Worm (Caenorhabditis elegans) whole organism, L4 larva: ENCODE results near the gene F43C11.12.

Source experiments
- F10B5.3 ChIP-seq: sonication (generic microtip); optimal IDR thresholded peaks from 2 replicates; lab custom pipeline; 2016; ENCODE audit warnings: mild to moderate bottlenecking, missing genetic modification characterization, missing compliant biosample characterization
- F37D6.2 ChIP-seq: sonication (generic microtip); optimal IDR thresholded peaks from 2 replicates; lab custom pipeline; 2016; ENCODE audit warnings: mild to moderate bottlenecking, missing genetic modification characterization, missing compliant biosample characterization
- R02D3.7 ChIP-seq: fragments of 150-350 bp; sonication (generic microtip); optimal IDR thresholded peaks from 3 replicates; lab custom pipeline; 2014; ENCODE audit warnings: missing biosample characterization, missing genetic modification characterization
- ZK546.5 ChIP-seq, 2 experiments: sonication (generic microtip); optimal IDR thresholded peaks; 2 replicates each; lab custom pipeline; 2017; ENCODE audit warnings: missing biosample characterization in 2 of 2, missing genetic modification characterization in 2 of 2
- aha-1 ChIP-seq: fragments of 150-350 bp; peaks from one replicate; lab custom pipeline; 2014; ENCODE audit warnings: missing biosample characterization, missing genetic modification characterization
- aly-2 ChIP-seq: sonication (generic microtip); optimal IDR thresholded peaks from 2 replicates; lab custom pipeline; 2018; ENCODE audit warnings: missing biosample characterization, missing genetic modification characterization
- ceh-20 ChIP-seq: fragments of 200-800 bp; sonication (Bioruptor generic); IDR thresholded peaks from 2 replicates; pipeline ENCODE4 v1.3.6; 2022; ENCODE audit warnings: missing genetic modification reagents, missing genetic modification characterization, missing compliant biosample characterization
- ceh-32 ChIP-seq: sonication (generic microtip); optimal IDR thresholded peaks from 2 replicates; lab custom pipeline; 2016; ENCODE audit warnings: mild to moderate bottlenecking, missing genetic modification characterization, missing compliant biosample characterization; ENCODE audit not compliant: poor library complexity
- ces-1 ChIP-seq: fragments of 150-350 bp; sonication (generic microtip); optimal IDR thresholded peaks from 4 replicates; lab custom pipeline; 2014; ENCODE audit warnings: missing biosample characterization, missing genetic modification reagents, missing genetic modification characterization
- ctbp-1 ChIP-seq: fragments of 200-800 bp; sonication (Bioruptor generic); IDR thresholded peaks from 2 replicates; pipeline ENCODE4 v1.3.6; 2022; ENCODE audit warnings: missing genetic modification reagents, missing genetic modification characterization, missing compliant biosample characterization
- daf-12 ChIP-seq: fragments of 150-350 bp; optimal IDR thresholded peaks from 2 replicates; lab custom pipeline; 2014; ENCODE audit warnings: missing biosample characterization, missing genetic modification reagents, missing genetic modification characterization
- daf-16 ChIP-seq, 3 experiments: sonication (generic microtip); optimal IDR thresholded peaks; 2 replicates each; lab custom pipeline; 2016 to 2017; ENCODE audit warnings: missing genetic modification characterization in 3 of 3, missing genetic modification reagents in 3 of 3, mild to moderate bottlenecking in 2 of 3, missing compliant biosample characterization in 2 of 3, missing biosample characterization in 1 of 3, moderate library complexity in 1 of 3
- dmd-6 ChIP-seq: fragments of 200-800 bp; sonication (Bioruptor generic); IDR thresholded peaks from 2 replicates; pipeline ENCODE4 v1.3.6; 2022; ENCODE audit warnings: missing genetic modification reagents, missing genetic modification characterization, missing compliant biosample characterization
- dve-1 ChIP-seq: sonication (generic microtip); optimal IDR thresholded peaks from 2 replicates; lab custom pipeline; 2017; ENCODE audit warnings: antibody characterized with exemption, mild to moderate bottlenecking, missing genetic modification characterization, missing compliant biosample characterization; ENCODE audit not compliant: insufficient read depth
- egl-27 ChIP-seq: sonication (generic microtip); optimal IDR thresholded peaks from 3 replicates; lab custom pipeline; 2017; ENCODE audit warnings: missing biosample characterization, missing genetic modification reagents, missing genetic modification characterization
- gei-8 ChIP-seq: fragments of 200-800 bp; sonication (Bioruptor generic); optimal IDR thresholded peaks from 2 replicates; lab custom pipeline; 2018; ENCODE audit warnings: mild to moderate bottlenecking, missing genetic modification characterization, missing compliant biosample characterization
- hif-1 ChIP-seq, 2 experiments: sonication (generic microtip); optimal IDR thresholded peaks; 2 replicates each; lab custom pipeline; 2016 to 2017; ENCODE audit warnings: missing compliant biosample characterization in 2 of 2, missing genetic modification characterization in 2 of 2, missing genetic modification reagents in 2 of 2, missing genotype in 2 of 2, mild to moderate bottlenecking in 1 of 2
- hlh-11 ChIP-seq: fragments of 200-800 bp; sonication (Bioruptor generic); optimal IDR thresholded peaks from 2 replicates; lab custom pipeline; 2018; ENCODE audit warnings: mild to moderate bottlenecking, missing genetic modification characterization, missing compliant biosample characterization
- hlh-30 ChIP-seq: sonication (generic microtip); optimal IDR thresholded peaks from 2 replicates; lab custom pipeline; 2017; ENCODE audit warnings: antibody characterized with exemption, mild to moderate bottlenecking, missing genetic modification characterization, missing compliant biosample characterization; ENCODE audit not compliant: insufficient read depth
- hmg-1.1 ChIP-seq: fragments of 200-800 bp; sonication (Bioruptor generic); IDR thresholded peaks from 2 replicates; pipeline ENCODE4 v1.3.6; 2022; ENCODE audit warnings: missing genetic modification reagents, missing genetic modification characterization, missing compliant biosample characterization
- lin-38 ChIP-seq: fragments of 200-800 bp; sonication (Bioruptor generic); IDR thresholded peaks from 2 replicates; pipeline ENCODE4 v1.3.6; 2022; ENCODE audit warnings: missing genetic modification reagents, missing genetic modification characterization, missing compliant biosample characterization
- lsy-2 ChIP-seq, 2 experiments: fragments of 150-350 bp in 1 of 2; sonication (generic microtip) in 1 of 2; optimal IDR thresholded peaks; 2 replicates each; lab custom pipeline; 2014 to 2017; ENCODE audit warnings: missing biosample characterization in 2 of 2, missing genetic modification characterization in 2 of 2
- madf-9 ChIP-seq: fragments of 200-800 bp; sonication (Bioruptor generic); conservative IDR thresholded peaks from 2 replicates; pipeline ENCODE4 v1.3.6; 2022; ENCODE audit warnings: missing genetic modification reagents, missing genetic modification characterization, missing compliant biosample characterization
- mdl-1 ChIP-seq, 2 experiments: fragments of 150-350 bp in 1 of 2; sonication (generic microtip) in 1 of 2; optimal IDR thresholded peaks; 2 replicates each; lab custom pipeline; 2014 to 2017; ENCODE audit warnings: missing biosample characterization in 2 of 2, missing genetic modification characterization in 2 of 2
- mdt-29 ChIP-seq: fragments of 200-800 bp; sonication (Bioruptor generic); IDR thresholded peaks from 2 replicates; pipeline ENCODE4 v1.3.6; 2022; ENCODE audit warnings: missing genetic modification reagents, missing genetic modification characterization, missing compliant biosample characterization
- mep-1 ChIP-seq: fragments of 150-350 bp; sonication (generic microtip); optimal IDR thresholded peaks from 3 replicates; lab custom pipeline; 2014; ENCODE audit warnings: missing biosample characterization, missing genetic modification characterization
- mes-2 ChIP-seq: sonication (generic microtip); optimal IDR thresholded peaks from 2 replicates; lab custom pipeline; 2016; ENCODE audit warnings: missing genotype, mild to moderate bottlenecking, missing genetic modification characterization, missing compliant biosample characterization; ENCODE audit not compliant: poor library complexity, severe bottlenecking
- nhr-111 ChIP-seq: fragments of 200-800 bp; sonication (Bioruptor generic); optimal IDR thresholded peaks from 2 replicates; lab custom pipeline; 2018; ENCODE audit warnings: mild to moderate bottlenecking, missing genetic modification characterization, missing compliant biosample characterization
- nhr-28 ChIP-seq: fragments of 150-350 bp; optimal IDR thresholded peaks from 2 replicates; lab custom pipeline; 2014; ENCODE audit warnings: missing biosample characterization, missing genetic modification characterization
- nhr-76 ChIP-seq: fragments of 150-350 bp; optimal IDR thresholded peaks from 2 replicates; lab custom pipeline; 2014; ENCODE audit warnings: missing biosample characterization, missing genetic modification characterization
- nhr-77 ChIP-seq: fragments of 150-350 bp; optimal IDR thresholded peaks from 2 replicates; lab custom pipeline; 2014; ENCODE audit warnings: missing biosample characterization, missing genetic modification characterization
- php-3 ChIP-seq: fragments of 200-800 bp; sonication (Bioruptor generic); IDR thresholded peaks from 2 replicates; pipeline ENCODE4 v1.3.6; 2022; ENCODE audit warnings: missing genetic modification reagents, missing genetic modification characterization, missing compliant biosample characterization
- pqm-1 ChIP-seq: sonication (generic microtip); optimal IDR thresholded peaks from 2 replicates; lab custom pipeline; 2017; ENCODE audit warnings: missing biosample characterization, missing genetic modification characterization
- sdz-12 ChIP-seq: fragments of 200-800 bp; sonication (Bioruptor generic); optimal IDR thresholded peaks from 2 replicates; lab custom pipeline; 2018; ENCODE audit warnings: mild to moderate bottlenecking, missing genetic modification characterization, missing compliant biosample characterization
- set-16 ChIP-seq: fragments of 200-800 bp; sonication (Bioruptor generic); IDR thresholded peaks from 2 replicates; pipeline ENCODE4 v1.3.6; 2022; ENCODE audit warnings: missing genetic modification reagents, missing genetic modification characterization, missing compliant biosample characterization
- skn-1 ChIP-seq: fragments of 150-350 bp; optimal IDR thresholded peaks from 2 replicates; lab custom pipeline; 2014; ENCODE audit warnings: missing biosample characterization, missing genetic modification characterization
- snpc-4 ChIP-seq: fragments of 150-350 bp; optimal IDR thresholded peaks from 2 replicates; lab custom pipeline; 2014; ENCODE audit warnings: missing biosample characterization, missing genetic modification characterization
- unc-62 ChIP-seq, 3 experiments: fragments of 150-350 bp in 1 of 3; sonication (generic microtip); optimal IDR thresholded peaks in 2 of 3; peaks in 1 of 3; 1 replicate in 1 of 3; 2 replicates in 2 of 3; lab custom pipeline; 2014 to 2017; ENCODE audit warnings: missing biosample characterization in 3 of 3, missing genetic modification characterization in 3 of 3, missing genetic modification reagents in 3 of 3, missing genotype in 1 of 3
- vab-7 ChIP-seq: fragments of 200-800 bp; sonication (Bioruptor generic); IDR thresholded peaks from 2 replicates; pipeline ENCODE4 v1.3.6; 2022; ENCODE audit warnings: missing genetic modification reagents, missing genetic modification characterization, missing compliant biosample characterization
- zip-11 ChIP-seq: fragments of 200-800 bp; sonication (Bioruptor generic); IDR thresholded peaks from 2 replicates; pipeline ENCODE4 v1.3.6; 2022; ENCODE audit warnings: missing genetic modification characterization, missing compliant biosample characterization

The F43C11.12 gene

DNA sequence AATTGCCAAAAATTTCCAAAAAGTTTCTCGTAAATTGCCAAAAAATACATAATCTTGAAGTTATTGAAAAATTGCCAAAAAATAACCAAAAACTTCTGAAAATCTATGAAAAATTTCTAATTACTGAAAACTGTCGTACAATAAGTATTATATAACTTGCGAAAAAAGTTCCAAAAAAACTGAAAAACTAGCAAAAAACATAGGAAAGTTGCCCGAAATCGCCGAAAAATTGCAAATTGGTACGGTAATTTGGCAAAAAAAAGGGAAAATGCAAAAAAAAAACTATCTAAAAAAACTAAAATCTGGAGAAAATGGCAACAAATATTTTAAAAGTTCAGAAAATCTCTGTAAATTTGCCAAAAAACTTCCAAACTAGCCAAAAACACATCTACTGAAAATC is 25.0 kb downstream of the F43C11.12 start, which contains the start of gene enri-1:
TSS of gene enri-1 (minus strand) at position 101 of the 400 bp plus-strand sequence.
- TF ChIP-seq ctbp-1 (GFP tag; lab: Robert Waterston, UW) (no peak), ceh-32 (tag; lab: Kevin White, UChicago) (no peak), daf-12 (no peak), hmg-1.1 (GFP tag; lab: Robert Waterston, UW) (no peak), daf-16 (GFP tag; optimal IDR thresholded peaks at IDR 0.05; lab: Kevin White, UChicago) (no peak), daf-16 (tag; optimal IDR thresholded peaks at IDR 0.05; lab: Kevin White, UChicago) (no peak), snpc-4 (tag; lab: Kevin White, UChicago) (no peak), nhr-111 (GFP tag; lab: Kevin White, UChicago) (no peak), zip-11 (no peak), aha-1 (no peak), set-16 (GFP tag; lab: Robert Waterston, UW) (no peak), egl-27 (tag; lab: Kevin White, UChicago) (no peak), madf-9 (GFP tag; lab: Robert Waterston, UW) (no peak), ces-1 (GFP tag; lab: Kevin White, UChicago) (no peak), gei-8 (no peak), lin-38 (GFP tag; lab: Robert Waterston, UW) (no peak), mes-2 (tag; lab: Kevin White, UChicago) (no peak), ZK546.5 (tag; optimal IDR thresholded peaks at IDR 0.05; lab: Kevin White, UChicago) (no peak)

DNA sequence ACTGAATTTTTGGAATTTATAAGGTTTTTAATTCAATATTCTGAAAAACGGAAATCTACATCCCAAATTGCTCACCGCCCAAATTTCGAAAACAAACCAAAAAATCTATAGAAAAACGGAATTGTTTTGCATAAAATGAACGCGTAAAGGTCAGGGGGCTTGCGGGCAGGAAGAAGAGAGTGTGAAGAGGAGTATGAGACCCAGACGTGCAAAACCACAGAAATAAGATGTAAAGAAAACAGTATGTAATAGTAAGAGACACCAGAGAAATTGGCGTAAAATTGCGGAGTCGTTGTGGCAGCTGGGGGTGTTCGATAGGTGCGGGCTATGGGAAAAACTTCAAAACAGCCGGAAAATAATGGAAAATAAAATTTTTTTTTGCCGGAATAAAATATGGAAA is 25.5 kb downstream of the F43C11.12 start:
- TF ChIP-seq hlh-11 (no peak), R02D3.7 (tag; lab: Kevin White, UChicago) (peak; percentile 23), aly-2 (tag; lab: Kevin White, UChicago) (no peak), ceh-20 (GFP tag; lab: Robert Waterston, UW) (no peak), aha-1 (peak; percentile 76), hlh-30 (peak; percentile 22), F37D6.2 (tag; lab: Kevin White, UChicago) (no peak), F10B5.3 (tag; lab: Kevin White, UChicago) (no peak), mep-1 (no peak), skn-1 (tag; lab: Kevin White, UChicago) (no peak), mdt-29 (GFP tag; lab: Robert Waterston, UW) (no peak), lsy-2 (tag; optimal IDR thresholded peaks at IDR 0.05; lab: Kevin White, UChicago) (peak in 1 of 2 experiments; percentile 38), hif-1 (tag; optimal IDR thresholded peaks at IDR 0.05; lab: Kevin White, UChicago) (no peak), mes-2 (tag; lab: Kevin White, UChicago) (peak; percentile 12), hmg-1.1 (GFP tag; lab: Robert Waterston, UW) (0 out of 2 replicates have a peak, but pooled peaks have one; percentile 23), vab-7 (no peak), daf-16 (GFP tag; optimal IDR thresholded peaks at IDR 0.05; lab: Kevin White, UChicago) (no peak), daf-16 (tag; optimal IDR thresholded peaks at IDR 0.05; lab: Kevin White, UChicago) (peak; percentile 17)

DNA sequence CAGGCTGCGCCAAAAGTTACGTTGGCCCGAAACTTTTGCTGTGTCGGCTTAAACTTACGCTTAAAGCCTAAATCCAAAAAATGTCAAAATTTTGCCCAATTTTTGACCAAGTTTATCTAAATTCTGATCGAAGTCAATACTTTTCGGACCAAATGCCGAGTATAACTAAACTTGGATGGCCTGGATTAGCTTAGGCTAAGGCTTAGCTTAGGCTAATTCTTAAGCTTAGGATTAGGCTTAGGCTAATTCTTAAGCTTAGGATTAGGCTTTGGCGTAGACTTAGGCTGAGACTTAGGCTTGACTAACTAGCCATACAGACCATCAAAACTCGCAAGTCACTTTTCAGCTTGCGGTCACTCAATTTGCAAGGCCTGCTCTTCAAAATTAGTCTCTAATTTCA is 30.3 kb downstream of the F43C11.12 start:
- TF ChIP-seq unc-62 (GFP tag; optimal IDR thresholded peaks at IDR 0.05 in 1 of 2; lab: Kevin White, UChicago): peak in 1 of 2 experiments; percentile 19
- no peak for TF ChIP-seq unc-62 (tag; optimal IDR thresholded peaks at IDR 0.05; lab: Kevin White, UChicago)
- TF ChIP-seq nhr-76 (tag; lab: Kevin White, UChicago): no peak

DNA sequence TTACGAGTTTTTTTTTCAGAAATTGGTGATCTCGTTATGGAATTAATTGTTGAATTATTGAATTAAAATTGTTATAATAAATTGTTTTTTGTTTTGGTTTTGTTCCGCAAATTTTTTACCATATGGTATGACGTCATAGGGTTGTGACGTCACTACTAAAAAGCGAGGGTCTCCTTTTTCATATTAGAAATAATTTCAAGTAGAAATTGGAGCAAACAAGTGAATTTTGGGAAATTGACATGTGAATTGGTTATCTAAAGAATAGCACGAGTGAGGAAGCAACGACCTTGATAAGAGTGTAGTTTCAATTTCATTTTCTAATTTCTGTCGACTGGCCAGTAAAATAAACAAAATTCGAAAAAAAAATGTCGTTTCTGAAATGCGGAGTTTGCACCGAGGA is 31.0 kb downstream of the F43C11.12 start, which contains the start of gene F43C11.7:
TSS of gene F43C11.7 (plus strand) at position 326 of the 400 bp plus-strand sequence.
- TF ChIP-seq hlh-11: peak; percentile 58
- 0 out of 2 replicates have a peak, but pooled peaks have one; percentile 19 for TF ChIP-seq php-3 (GFP tag; lab: Robert Waterston, UW)
- TF ChIP-seq dmd-6 (GFP tag; lab: Robert Waterston, UW): peak; percentile 71
- TF ChIP-seq mdl-1 (tag; optimal IDR thresholded peaks at IDR 0.05; lab: Kevin White, UChicago): peak in 1 of 2 experiments; percentile 35
- peak; percentile 52 for TF ChIP-seq hlh-30
- TF ChIP-seq dve-1 (tag; lab: Kevin White, UChicago): peak; percentile 56
- no peak for TF ChIP-seq daf-16 (GFP tag; optimal IDR thresholded peaks at IDR 0.05; lab: Kevin White, UChicago)
- peak; percentile 63 for TF ChIP-seq daf-16 (tag; optimal IDR thresholded peaks at IDR 0.05; lab: Kevin White, UChicago)
- no peak for TF ChIP-seq ctbp-1 (GFP tag; lab: Robert Waterston, UW)
- no peak for TF ChIP-seq sdz-12 (GFP tag; lab: Kevin White, UChicago)
- peak; percentile 82 for TF ChIP-seq nhr-28 (tag; lab: Kevin White, UChicago)
- no peak for TF ChIP-seq ZK546.5 (tag; optimal IDR thresholded peaks at IDR 0.05; lab: Kevin White, UChicago)
- TF ChIP-seq lin-38 (GFP tag; lab: Robert Waterston, UW): no peak
- TF ChIP-seq nhr-77: peak; percentile 69
- TF ChIP-seq pqm-1 (tag; lab: Kevin White, UChicago): peak; percentile 80
- no peak for TF ChIP-seq gei-8
